Worm (Caenorhabditis elegans) whole organism, midembryonic: ENCODE measurements around the gene lag-2.

Experiments used
- T22C8.4 ChIP-seq: fragments of 200-800 bp; sonication (Bioruptor generic); IDR thresholded peaks from 2 replicates; pipeline ENCODE4 v1.3.6; 2022; ENCODE audit warnings: missing genetic modification characterization, missing compliant biosample characterization
- cog-1 ChIP-seq: sonication (generic microtip); optimal IDR thresholded peaks from 2 replicates; lab custom pipeline; 2016; ENCODE audit warnings: missing genetic modification characterization, missing compliant biosample characterization
- flt-1 ChIP-seq: fragments of 200-800 bp; sonication (Bioruptor generic); IDR thresholded peaks from 2 replicates; pipeline ENCODE4 v1.3.6; 2022; ENCODE audit warnings: missing genetic modification characterization, missing compliant biosample characterization
- klf-2 ChIP-seq: fragments of 200-800 bp; sonication (Bioruptor generic); conservative IDR thresholded peaks from 2 replicates; pipeline ENCODE4 v1.3.6; 2022; ENCODE audit warnings: missing genetic modification reagents, missing genetic modification characterization, missing compliant biosample characterization
- med-1 ChIP-seq: sonication (generic microtip); optimal IDR thresholded peaks from 2 replicates; lab custom pipeline; 2017; ENCODE audit warnings: missing genetic modification characterization, mild to moderate bottlenecking, missing compliant biosample characterization, antibody characterized with exemption, missing genetic modification reagents; ENCODE audit not compliant: insufficient read depth
- ref-1 ChIP-seq: fragments of 200-800 bp; sonication (Bioruptor generic); conservative IDR thresholded peaks from 2 replicates; pipeline ENCODE4 v1.3.6; 2022; ENCODE audit warnings: missing genetic modification reagents, missing genetic modification characterization, missing compliant biosample characterization
- tab-1 ChIP-seq: fragments of 200-800 bp; sonication (Bioruptor generic); IDR thresholded peaks from 2 replicates; pipeline ENCODE4 v1.3.6; 2022; ENCODE audit warnings: missing genetic modification characterization, missing compliant biosample characterization
- ztf-23 ChIP-seq: fragments of 200-800 bp; sonication (Bioruptor generic); IDR thresholded peaks from 2 replicates; pipeline ENCODE4 v1.3.6; 2022; ENCODE audit warnings: missing genetic modification reagents, missing genetic modification characterization, missing compliant biosample characterization
- ztf-29 ChIP-seq: fragments of 200-800 bp; sonication (Bioruptor generic); IDR thresholded peaks from 2 replicates; pipeline ENCODE4 v1.3.6; 2022; ENCODE audit warnings: missing genetic modification reagents, missing genetic modification characterization, missing compliant biosample characterization

DNA sequence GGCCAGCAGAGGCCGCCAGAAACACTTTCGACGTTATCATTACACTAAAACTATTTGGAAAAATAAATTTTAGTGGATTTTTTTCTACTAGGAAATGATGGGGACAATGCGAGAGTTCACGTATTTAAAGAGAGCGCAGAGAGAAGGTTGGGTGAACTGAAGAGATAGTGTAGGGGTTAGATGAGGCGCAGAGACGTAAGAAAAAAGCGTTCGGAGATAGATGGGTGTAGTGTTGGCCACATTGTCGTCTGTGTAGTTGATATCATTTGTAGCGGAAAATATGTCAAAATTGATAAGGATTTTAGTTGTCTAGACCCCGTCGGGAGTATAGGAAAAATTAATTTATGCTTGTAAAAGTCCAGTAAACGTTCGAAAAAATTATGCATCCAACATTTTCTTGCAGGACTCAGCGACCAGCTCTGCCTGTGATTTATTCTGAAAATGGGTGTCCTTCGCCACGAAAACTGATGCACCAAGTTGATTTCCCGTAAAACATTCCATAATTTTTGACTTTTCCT is 5.0 kb downstream of the lag-2 start, which contains the start of the genes Y73C8B.3 and Y73C8B.9:
- no peak for TF ChIP-seq T22C8.4 (GFP tag; lab: Robert Waterston, UW)
- no peak for TF ChIP-seq flt-1 (GFP tag; lab: Robert Waterston, UW)
- TF ChIP-seq cog-1 (tag; lab: Kevin White, UChicago) = no peak
- no peak for TF ChIP-seq klf-2 (GFP tag; lab: Robert Waterston, UW)
- TF ChIP-seq med-1 = no peak
- TF ChIP-seq tab-1 (GFP tag; lab: Robert Waterston, UW) = no peak
- no peak for TF ChIP-seq ztf-23 (GFP tag; lab: Robert Waterston, UW)
- no peak for TF ChIP-seq ref-1
- no peak for TF ChIP-seq ztf-29 (GFP tag; lab: Robert Waterston, UW)
